Worm (Caenorhabditis elegans) whole organism, L2 larva: Measurements from ENCODE around the gene ssna-1.
"Not testable (repeated sequence)": the region's sequence is repeated elsewhere in the genome, so short reads cannot be mapped to it uniquely, and the experiment has no call there.

Source experiments
- C34F6.9 ChIP-seq: fragments of 150-350 bp; optimal IDR thresholded peaks from 2 replicates; lab custom pipeline; 2014; ENCODE audit warnings: missing biosample characterization, missing genetic modification characterization
- F13H6.1 ChIP-seq: sonication (generic microtip); optimal IDR thresholded peaks from 2 replicates; lab custom pipeline; 2016; ENCODE audit warnings: missing genetic modification characterization, missing compliant biosample characterization
- R02D3.7 ChIP-seq: fragments of 150-350 bp; optimal IDR thresholded peaks from 2 replicates; lab custom pipeline; 2014; ENCODE audit warnings: missing biosample characterization, missing genetic modification characterization
- Y55F3AM.14 ChIP-seq: fragments of 200-800 bp; sonication (Bioruptor generic); optimal IDR thresholded peaks from 2 replicates; lab custom pipeline; 2018; ENCODE audit warnings: mild to moderate bottlenecking, missing genetic modification characterization, missing compliant biosample characterization
- ZK546.5 ChIP-seq: sonication (generic microtip); optimal IDR thresholded peaks from 2 replicates; lab custom pipeline; 2017; ENCODE audit warnings: missing biosample characterization, missing genetic modification characterization
- ama-1 ChIP-seq: fragments of 150-350 bp; optimal IDR thresholded peaks from 2 replicates; lab custom pipeline; 2018; ENCODE audit warnings: inconsistent platforms
- blmp-1 ChIP-seq: sonication (generic microtip); optimal IDR thresholded peaks from 2 replicates; lab custom pipeline; 2017; ENCODE audit warnings: missing genetic modification characterization, mild to moderate bottlenecking, missing compliant biosample characterization, antibody characterized with exemption, moderate library complexity; ENCODE audit not compliant: insufficient read depth
- ceh-16 ChIP-seq: fragments of 150-350 bp; optimal IDR thresholded peaks from 2 replicates; lab custom pipeline; 2014; ENCODE audit warnings: missing biosample characterization, missing genetic modification characterization
- ceh-82 ChIP-seq: fragments of 150-350 bp; optimal IDR thresholded peaks from 2 replicates; lab custom pipeline; 2014; ENCODE audit warnings: missing biosample characterization, missing genetic modification characterization
- crh-2 ChIP-seq: sonication (generic microtip); optimal IDR thresholded peaks from 2 replicates; lab custom pipeline; 2017; ENCODE audit warnings: missing biosample characterization, missing genetic modification characterization
- dmd-4 ChIP-seq: sonication (generic microtip); optimal IDR thresholded peaks from 2 replicates; lab custom pipeline; 2017; ENCODE audit warnings: missing biosample characterization, missing genetic modification characterization
- egl-27 ChIP-seq: sonication (generic microtip); optimal IDR thresholded peaks from 3 replicates; lab custom pipeline; 2017; ENCODE audit warnings: missing biosample characterization, missing genetic modification reagents, missing genetic modification characterization
- elt-1 ChIP-seq: fragments of 150-350 bp; optimal IDR thresholded peaks from 2 replicates; lab custom pipeline; 2014; ENCODE audit warnings: missing biosample characterization, missing genetic modification characterization
- elt-3 ChIP-seq: sonication (generic microtip); optimal IDR thresholded peaks from 2 replicates; lab custom pipeline; 2017; ENCODE audit warnings: missing biosample characterization, missing genetic modification characterization
- fos-1 ChIP-seq: fragments of 150-350 bp; optimal IDR thresholded peaks from 2 replicates; lab custom pipeline; 2014; ENCODE audit warnings: missing biosample characterization, missing genetic modification characterization
- gmeb-1 ChIP-seq: fragments of 150-350 bp; optimal IDR thresholded peaks from 2 replicates; lab custom pipeline; 2014; ENCODE audit warnings: missing biosample characterization, missing genetic modification characterization
- lin-11 ChIP-seq: fragments of 150-350 bp; sonication (generic microtip); optimal IDR thresholded peaks from 2 replicates; lab custom pipeline; 2014; ENCODE audit warnings: missing biosample characterization, missing genetic modification characterization, inconsistent platforms, mixed read lengths
- lin-13 ChIP-seq: fragments of 150-350 bp; optimal IDR thresholded peaks from 2 replicates; lab custom pipeline; 2014; ENCODE audit warnings: missing biosample characterization, missing genetic modification reagents, missing genetic modification characterization
- lin-39 ChIP-seq: fragments of 150-350 bp; optimal IDR thresholded peaks from 2 replicates; lab custom pipeline; 2014; ENCODE audit warnings: missing biosample characterization, missing genetic modification reagents, missing genetic modification characterization
- lsy-2 ChIP-seq, 2 experiments: fragments of 150-350 bp in 1 of 2; sonication (generic microtip) in 1 of 2; optimal IDR thresholded peaks; 2 replicates each; lab custom pipeline; 2014 to 2017; ENCODE audit warnings: missing biosample characterization in 2 of 2, missing genetic modification characterization in 2 of 2
- mab-5 ChIP-seq: fragments of 150-350 bp; optimal IDR thresholded peaks from 2 replicates; lab custom pipeline; 2014; ENCODE audit warnings: missing biosample characterization, missing genetic modification characterization
- mdl-1 ChIP-seq, 2 experiments: fragments of 150-350 bp in 1 of 2; sonication (generic microtip) in 1 of 2; optimal IDR thresholded peaks; 2 replicates each; lab custom pipeline; 2017; ENCODE audit warnings: missing biosample characterization in 2 of 2, missing genetic modification characterization in 2 of 2
- nhr-10 ChIP-seq: sonication (generic microtip); optimal IDR thresholded peaks from 2 replicates; lab custom pipeline; 2017; ENCODE audit warnings: missing biosample characterization, missing genetic modification characterization
- nhr-12 ChIP-seq: fragments of 150-350 bp; optimal IDR thresholded peaks from 2 replicates; lab custom pipeline; 2014; ENCODE audit warnings: missing biosample characterization, missing genetic modification characterization
- nhr-129 ChIP-seq: fragments of 150-350 bp; optimal IDR thresholded peaks from 2 replicates; lab custom pipeline; 2014; ENCODE audit warnings: missing biosample characterization, missing genetic modification characterization
- nhr-21 ChIP-seq: fragments of 150-350 bp; optimal IDR thresholded peaks from 2 replicates; lab custom pipeline; 2014; ENCODE audit warnings: missing biosample characterization, missing genetic modification characterization
- nhr-25 ChIP-seq: fragments of 150-350 bp; sonication (generic microtip); optimal IDR thresholded peaks from 3 replicates; lab custom pipeline; 2014; ENCODE audit warnings: missing biosample characterization, missing genetic modification characterization
- nhr-6 ChIP-seq: fragments of 150-350 bp; optimal IDR thresholded peaks from 2 replicates; lab custom pipeline; 2014; ENCODE audit warnings: missing biosample characterization, missing genetic modification characterization
- nhr-77 ChIP-seq: fragments of 150-350 bp; optimal IDR thresholded peaks from 2 replicates; lab custom pipeline; 2014; ENCODE audit warnings: missing biosample characterization, missing genetic modification characterization
- sem-4 ChIP-seq: fragments of 150-350 bp; optimal IDR thresholded peaks from 2 replicates; lab custom pipeline; 2014; ENCODE audit warnings: missing biosample characterization, missing genetic modification reagents, missing genetic modification characterization
- sma-3 ChIP-seq: sonication (generic microtip); optimal IDR thresholded peaks from 2 replicates; lab custom pipeline; 2016; ENCODE audit warnings: missing genetic modification reagents, missing genetic modification characterization, missing compliant biosample characterization
- sma-9 ChIP-seq, 2 experiments: fragments of 150-350 bp in 1 of 2; sonication (generic microtip) in 1 of 2; optimal IDR thresholded peaks; 2 replicates each; lab custom pipeline; 2014 to 2016; ENCODE audit warnings: missing genetic modification characterization in 2 of 2, mild to moderate bottlenecking in 1 of 2, missing biosample characterization in 1 of 2, missing compliant biosample characterization in 1 of 2, missing genetic modification reagents in 1 of 2, moderate library complexity in 1 of 2
- snpc-4 ChIP-seq: fragments of 150-350 bp; optimal IDR thresholded peaks from 2 replicates; lab custom pipeline; 2014; ENCODE audit warnings: missing biosample characterization, missing genetic modification characterization
- unc-39 ChIP-seq: fragments of 150-350 bp; optimal IDR thresholded peaks from 2 replicates; lab custom pipeline; 2014; ENCODE audit warnings: missing biosample characterization, missing genetic modification characterization
- unc-55 ChIP-seq: fragments of 150-350 bp; sonication (generic microtip); optimal IDR thresholded peaks from 3 replicates; lab custom pipeline; 2014; ENCODE audit warnings: missing biosample characterization, missing genetic modification reagents, missing genetic modification characterization
- zag-1 ChIP-seq: fragments of 150-350 bp; optimal IDR thresholded peaks from 2 replicates; lab custom pipeline; 2014; ENCODE audit warnings: missing biosample characterization, missing genetic modification characterization
- ztf-4 ChIP-seq: fragments of 150-350 bp; optimal IDR thresholded peaks from 2 replicates; lab custom pipeline; 2014; ENCODE audit warnings: missing biosample characterization, missing genetic modification characterization

ssna-1 gene

DNA sequence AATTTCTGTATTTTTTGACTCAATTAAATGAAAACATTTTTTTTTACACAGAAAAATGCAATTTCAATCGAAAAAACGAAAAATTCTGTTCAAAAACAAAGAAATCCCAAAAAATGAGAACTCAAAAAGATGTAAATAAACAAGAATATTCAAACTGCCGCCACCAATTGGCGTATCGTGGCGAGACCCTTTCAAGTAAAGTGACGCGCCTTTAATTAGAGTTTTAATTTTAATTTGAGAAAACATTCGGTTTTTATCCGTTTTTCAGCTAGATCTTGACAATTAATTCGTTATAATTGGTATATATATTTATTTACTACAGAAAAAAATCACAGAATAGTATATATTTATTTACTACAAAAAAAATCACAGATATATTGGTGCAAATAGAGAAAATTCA is 8.3 kb upstream of the ssna-1 start:
- no peak for TF ChIP-seq unc-55 (GFP tag; lab: Kevin White, UChicago)
- no peak for TF ChIP-seq nhr-10 (tag; lab: Kevin White, UChicago)

- TF ChIP-seq crh-2 (tag; lab: Kevin White, UChicago) = peak; percentile 73
- TF ChIP-seq fos-1 (tag; lab: Kevin White, UChicago) = peak; percentile 75
- TF ChIP-seq C34F6.9 = no peak
- no peak for TF ChIP-seq R02D3.7 (tag; lab: Kevin White, UChicago)
- peak; percentile 4 for TF ChIP-seq gmeb-1 (tag; lab: Kevin White, UChicago)
- TF ChIP-seq elt-1 = no peak
- TF ChIP-seq, all 48 proteins: peak for 3
Observed at ce11 chrIV:383135-383731, 4.7 kb upstream of the ssna-1 start, which contains the start of gene spl-1. Gene spl-1, minus strand, starts transcription at chrIV:383185.

DNA sequence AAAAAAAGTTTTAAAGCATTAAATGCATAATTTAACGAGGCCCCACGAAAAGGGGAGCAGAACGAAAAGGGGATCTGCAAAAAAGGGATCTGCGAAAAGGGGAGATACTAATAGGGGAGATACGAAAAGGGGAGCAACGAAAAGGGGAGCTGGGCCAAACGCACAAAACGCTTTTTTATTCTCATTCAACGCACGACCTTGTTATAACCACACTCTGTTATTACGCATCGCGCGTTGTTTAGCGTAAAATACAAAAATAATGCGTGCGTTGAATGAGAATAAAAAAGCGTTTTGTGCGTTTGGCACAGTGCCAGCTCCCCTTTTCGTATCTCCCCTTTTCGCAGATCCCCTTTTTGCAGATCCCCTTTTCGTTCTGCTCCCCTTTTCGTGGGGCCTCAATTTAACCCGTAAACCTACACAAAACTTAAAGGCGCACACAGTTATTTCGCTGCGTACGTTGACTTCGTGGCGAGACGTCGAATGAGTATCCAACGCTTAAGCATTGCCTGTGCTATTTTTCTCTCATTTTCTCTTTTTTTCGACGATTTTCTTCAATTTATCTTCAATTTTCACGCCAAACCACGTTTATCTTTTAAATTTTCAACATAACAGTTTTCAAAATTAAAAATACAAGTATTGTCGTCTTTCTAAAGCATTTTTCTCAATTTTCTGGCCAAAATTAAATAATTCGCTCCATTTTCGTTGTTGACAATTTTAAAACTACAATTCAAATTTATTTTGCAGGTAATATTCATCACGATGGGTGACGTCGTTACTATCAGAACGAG is 2.5 kb upstream of the ssna-1 start, which contains the start of gene rps-24:
Gene rps-24, plus strand, starts transcription at position 738 of the 788 bp plus-strand sequence.
- TF ChIP-seq mab-5 (tag; lab: Kevin White, UChicago) = peak; percentile 87
- TF ChIP-seq F13H6.1 (tag; lab: Kevin White, UChicago) = peak; percentile 94
- TF ChIP-seq nhr-77 (tag; lab: Kevin White, UChicago) = peak; percentile 28
- TF ChIP-seq unc-55 (GFP tag; lab: Kevin White, UChicago) = peak; percentile 97
- TF ChIP-seq gmeb-1 (tag; lab: Kevin White, UChicago) = peak; percentile 80
- peak; percentile 81 for TF ChIP-seq nhr-25 (tag; lab: Kevin White, UChicago)
- TF ChIP-seq ZK546.5 (tag; lab: Kevin White, UChicago) = peak; percentile 65
- peak; percentile 80 for TF ChIP-seq sem-4 (tag; lab: Kevin White, UChicago)
- peak; percentile 64 for TF ChIP-seq snpc-4 (tag; lab: Kevin White, UChicago)
- TF ChIP-seq sma-3 (GFP tag; lab: Kevin White, UChicago) = peak; percentile 97
- peak; percentile 93 for TF ChIP-seq crh-2 (tag; lab: Kevin White, UChicago)
- TF ChIP-seq egl-27 (tag; lab: Kevin White, UChicago) = peak; percentile 69
- peak; percentile 60 for TF ChIP-seq lin-11 (tag; lab: Kevin White, UChicago)
- peak; percentile 64 for TF ChIP-seq ztf-4 (tag; lab: Kevin White, UChicago)
- TF ChIP-seq ceh-82 (tag; lab: Kevin White, UChicago) = peak; percentile 51
- peak; percentile 95 for TF ChIP-seq nhr-129 (tag; lab: Kevin White, UChicago)
- TF ChIP-seq mdl-1 (tag; optimal IDR thresholded peaks at IDR 0.05; lab: Kevin White, UChicago) = peak; percentile 0 to 38
- peak; percentile 49 for TF ChIP-seq blmp-1 (tag; lab: Kevin White, UChicago)
- peak; percentile 53 for TF ChIP-seq zag-1 (tag; lab: Kevin White, UChicago)
- TF ChIP-seq lin-39 (tag; lab: Kevin White, UChicago) = peak; percentile 44
- TF ChIP-seq R02D3.7 (tag; lab: Kevin White, UChicago) = peak; percentile 86
- peak; percentile 83 for TF ChIP-seq Y55F3AM.14 (GFP tag; lab: Kevin White, UChicago)
- TF ChIP-seq C34F6.9 = peak; percentile 88
- peak; percentile 93 for TF ChIP-seq lin-13 (GFP tag; lab: Kevin White, UChicago)
- TF ChIP-seq fos-1 (tag; lab: Kevin White, UChicago) = peak; percentile 76
- peak; percentile 86 to 94 for TF ChIP-seq lsy-2 (tag; optimal IDR thresholded peaks at IDR 0.05; lab: Kevin White, UChicago)
- peak; percentile 81 for TF ChIP-seq nhr-21 (tag; lab: Kevin White, UChicago)
- peak; percentile 15 for TF ChIP-seq ama-1 (lab: Kevin White, UChicago)
- peak; percentile 80 for TF ChIP-seq nhr-6 (tag; lab: Kevin White, UChicago)
- peak; percentile 86 for TF ChIP-seq sma-9 (GFP tag; optimal IDR thresholded peaks at IDR 0.05; lab: Kevin White, UChicago)
- not testable (repeated sequence) for TF ChIP-seq sma-9 (tag; optimal IDR thresholded peaks at IDR 0.05; lab: Kevin White, UChicago)

- no peak for TF ChIP-seq elt-3 (tag; lab: Kevin White, UChicago)
- TF ChIP-seq mab-5 (tag; lab: Kevin White, UChicago) = no peak
- TF ChIP-seq unc-39 (tag; lab: Kevin White, UChicago) = no peak
- no peak for TF ChIP-seq ZK546.5 (tag; lab: Kevin White, UChicago)
- no peak for TF ChIP-seq sma-3 (GFP tag; lab: Kevin White, UChicago)
- TF ChIP-seq nhr-12 (tag; lab: Kevin White, UChicago) = no peak
- no peak for TF ChIP-seq dmd-4 (tag; lab: Kevin White, UChicago)
- no peak for TF ChIP-seq ceh-16 (tag; lab: Kevin White, UChicago)
- no peak for TF ChIP-seq snpc-4 (tag; lab: Kevin White, UChicago)
- TF ChIP-seq gmeb-1 (tag; lab: Kevin White, UChicago) = no peak
- no peak for TF ChIP-seq fos-1 (tag; lab: Kevin White, UChicago)
- TF ChIP-seq mdl-1 (tag; optimal IDR thresholded peaks at IDR 0.05; lab: Kevin White, UChicago) = no peak
Observed at ce11 chrIV:386576-386975, 1.3 kb upstream of the ssna-1 start, which contains the start of gene T07A9.14. Gene T07A9.14, plus strand, starts transcription at chrIV:386699.
